Worm (Caenorhabditis elegans) whole organism, L3 larva: ENCODE data around the gene sru-29.

Experiments
- ZK546.5 ChIP-seq: sonication (generic microtip); optimal IDR thresholded peaks from 2 replicates; lab custom pipeline; 2017; ENCODE audit warnings: missing biosample characterization, missing genetic modification characterization
- ceh-82 ChIP-seq: fragments of 150-350 bp; optimal IDR thresholded peaks from 2 replicates; lab custom pipeline; 2014; ENCODE audit warnings: missing biosample characterization, missing genetic modification characterization
- elt-1 ChIP-seq: fragments of 150-350 bp; optimal IDR thresholded peaks from 2 replicates; lab custom pipeline; 2014; ENCODE audit warnings: missing biosample characterization, missing genetic modification characterization
- jun-1 ChIP-seq: fragments of 150-350 bp; optimal IDR thresholded peaks from 2 replicates; lab custom pipeline; 2014; ENCODE audit warnings: missing biosample characterization, missing genetic modification reagents, missing genetic modification characterization
- lsy-12 ChIP-seq: sonication (generic microtip); optimal IDR thresholded peaks from 2 replicates; lab custom pipeline; 2016; ENCODE audit warnings: mild to moderate bottlenecking, missing genetic modification characterization, missing compliant biosample characterization
- nfya-1 ChIP-seq: sonication (generic microtip); optimal IDR thresholded peaks from 2 replicates; lab custom pipeline; 2017; ENCODE audit warnings: missing genetic modification characterization, mild to moderate bottlenecking, missing compliant biosample characterization, antibody characterized with exemption, moderate library complexity; ENCODE audit not compliant: insufficient read depth
- nhr-237 ChIP-seq: fragments of 150-350 bp; optimal IDR thresholded peaks from 2 replicates; lab custom pipeline; 2014; ENCODE audit warnings: missing biosample characterization, missing genetic modification characterization
- nhr-43 ChIP-seq: sonication (generic microtip); optimal IDR thresholded peaks from 2 replicates; lab custom pipeline; 2016; ENCODE audit warnings: mild to moderate bottlenecking, missing genetic modification characterization, missing compliant biosample characterization; ENCODE audit not compliant: poor library complexity, severe bottlenecking
- nhr-76 ChIP-seq: fragments of 150-350 bp; sonication (generic microtip); optimal IDR thresholded peaks from 5 replicates; lab custom pipeline; 2014; ENCODE audit warnings: missing biosample characterization, missing genetic modification characterization
- nhr-77 ChIP-seq: fragments of 150-350 bp; optimal IDR thresholded peaks from 2 replicates; lab custom pipeline; 2014; ENCODE audit warnings: missing biosample characterization, missing genetic modification characterization
- skn-1 ChIP-seq: fragments of 150-350 bp; optimal IDR thresholded peaks from 2 replicates; lab custom pipeline; 2014; ENCODE audit warnings: missing biosample characterization, missing genetic modification characterization
- unc-62 ChIP-seq: fragments of 150-350 bp; sonication (generic microtip); optimal IDR thresholded peaks from 4 replicates; lab custom pipeline; 2014; ENCODE audit warnings: missing biosample characterization, missing genetic modification reagents, missing genetic modification characterization

DNA sequence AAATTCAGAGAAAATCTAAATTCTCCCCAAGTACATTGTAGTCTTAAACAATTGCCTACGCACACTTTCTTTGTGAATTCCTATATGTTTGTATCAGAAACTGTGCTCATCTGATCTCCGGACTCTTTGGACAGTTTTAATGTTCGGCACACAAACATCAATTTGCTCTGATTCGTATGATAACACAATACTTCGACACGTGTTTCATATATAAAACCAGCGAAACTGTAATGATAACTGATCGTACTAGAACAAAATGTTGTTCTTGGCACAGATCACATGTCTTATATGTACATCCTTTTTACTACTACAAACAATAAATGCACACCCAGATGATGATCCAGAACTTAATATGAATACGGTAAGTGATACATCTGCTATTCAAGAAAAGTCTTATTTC is 19.9 kb upstream of the sru-29 start, which contains the start of gene lipl-2:
- TF ChIP-seq nhr-76 (no peak), lsy-12 (no peak), jun-1 (tag; lab: Kevin White, UChicago) (no peak), elt-1 (tag; lab: Kevin White, UChicago) (no peak), nfya-1 (tag; lab: Kevin White, UChicago) (no peak), ceh-82 (tag; lab: Kevin White, UChicago) (no peak), ZK546.5 (tag; lab: Kevin White, UChicago) (no peak), nhr-77 (tag; lab: Kevin White, UChicago) (no peak), unc-62 (GFP tag; lab: Kevin White, UChicago) (no peak), skn-1 (tag; lab: Kevin White, UChicago) (no peak), nhr-43 (no peak), nhr-237 (tag; lab: Kevin White, UChicago) (no peak)
